Fruit fly (Drosophila melanogaster): ENCODE data around the gene CG31800.

CG31800 gene

dm6 chr2L:19019640-19020039 is 14.7 kb downstream of the CG31800 start:
- TF ChIP-seq dsf (GFP tag; optimal IDR thresholded peaks at IDR 0.05; ENCODE audit: borderline replicate concordance) (no peak), psq (GFP tag; optimal IDR thresholded peaks at IDR 0.05) (no peak), fru (GFP tag; optimal IDR thresholded peaks at IDR 0.05) (no peak), pan (optimal IDR thresholded peaks at IDR 0.05) (no peak), GATAd (GFP tag; optimal IDR thresholded peaks at IDR 0.05) (no peak), ey (GFP tag; optimal IDR thresholded peaks at IDR 0.05) (no peak), jim (GFP tag; optimal IDR thresholded peaks at IDR 0.05) (no peak), usp (GFP tag; optimal IDR thresholded peaks at IDR 0.05) (no peak), N (GFP tag; optimal IDR thresholded peaks at IDR 0.05) (no peak), dl (GFP tag; optimal IDR thresholded peaks at IDR 0.05; ENCODE audit: insufficient read depth in 1 of 2, partially characterized antibody in 2 of 2) (no peak), CG32264 (GFP tag; optimal IDR thresholded peaks at IDR 0.05) (no peak), CG9705 (GFP tag; optimal IDR thresholded peaks at IDR 0.05) (no peak), CrebA (GFP tag; optimal IDR thresholded peaks at IDR 0.05; ENCODE audit: borderline replicate concordance) (no peak), h (GFP tag; optimal IDR thresholded peaks at IDR 0.05) (no peak), brk (GFP tag; optimal IDR thresholded peaks at IDR 0.05) (no peak), woc (GFP tag; optimal IDR thresholded peaks at IDR 0.05) (no peak)

dm6 chr2L:19019160-19019592 is 15.2 kb downstream of the CG31800 start:
- TF ChIP-seq brk (GFP tag; optimal IDR thresholded peaks at IDR 0.05) = no peak
- peak in 1 of 2 experiments; percentile 6 for TF ChIP-seq foxo (GFP tag; optimal IDR thresholded peaks at IDR 0.05)

- TF ChIP-seq rgr (GFP tag; optimal IDR thresholded peaks at IDR 0.05) (no peak), Dfd (GFP tag; optimal IDR thresholded peaks at IDR 0.05) (no peak), Mio (GFP tag; optimal IDR thresholded peaks at IDR 0.05) (no peak), Myc (optimal IDR thresholded peaks at IDR 0.05) (no peak), lola (GFP tag; optimal IDR thresholded peaks at IDR 0.05) (no peak), tai (GFP tag; optimal IDR thresholded peaks at IDR 0.05) (no peak), foxo (GFP tag; optimal IDR thresholded peaks at IDR 0.05) (no peak), brk (GFP tag; optimal IDR thresholded peaks at IDR 0.05) (no peak), dmrt93B (GFP tag; optimal IDR thresholded peaks at IDR 0.05) (no peak), pan (optimal IDR thresholded peaks at IDR 0.05) (no peak), Abd-B (GFP tag; optimal IDR thresholded peaks at IDR 0.05) (no peak), h (GFP tag; optimal IDR thresholded peaks at IDR 0.05) (no peak), fru (GFP tag; optimal IDR thresholded peaks at IDR 0.05) (no peak), br (GFP tag; optimal IDR thresholded peaks at IDR 0.05) (no peak), CG9705 (GFP tag; optimal IDR thresholded peaks at IDR 0.05) (no peak), CG32264 (GFP tag; optimal IDR thresholded peaks at IDR 0.05) (no peak), N (GFP tag; optimal IDR thresholded peaks at IDR 0.05) (no peak)
Measured at dm6 chr2L:19018266-19018665, 16.1 kb downstream of the CG31800 start.

- TF ChIP-seq Rel (GFP tag; optimal IDR thresholded peaks at IDR 0.05) (no peak), Rel (tag; optimal IDR thresholded peaks at IDR 0.05) (no peak), N (GFP tag; optimal IDR thresholded peaks at IDR 0.05) (no peak), h (GFP tag; optimal IDR thresholded peaks at IDR 0.05) (no peak), tai (GFP tag; optimal IDR thresholded peaks at IDR 0.05) (no peak), lola (GFP tag; optimal IDR thresholded peaks at IDR 0.05) (no peak), rgr (GFP tag; optimal IDR thresholded peaks at IDR 0.05) (no peak), ey (GFP tag; optimal IDR thresholded peaks at IDR 0.05) (no peak), woc (GFP tag; optimal IDR thresholded peaks at IDR 0.05) (no peak), Myc (optimal IDR thresholded peaks at IDR 0.05) (no peak), dsf (GFP tag; optimal IDR thresholded peaks at IDR 0.05; ENCODE audit: borderline replicate concordance) (no peak), Hr78 (GFP tag; optimal IDR thresholded peaks at IDR 0.05) (no peak)
Measured at dm6 chr2L:19017060-19017459, 17.3 kb downstream of the CG31800 start.

- no peak for TF ChIP-seq rgr (GFP tag; optimal IDR thresholded peaks at IDR 0.05)
- no peak for TF ChIP-seq psq (GFP tag; optimal IDR thresholded peaks at IDR 0.05)
- no peak for TF ChIP-seq CG32264 (GFP tag; optimal IDR thresholded peaks at IDR 0.05)
- no peak for TF ChIP-seq Jra (GFP tag; optimal IDR thresholded peaks at IDR 0.05)
- TF ChIP-seq woc (GFP tag; optimal IDR thresholded peaks at IDR 0.05) = no peak
- no peak for TF ChIP-seq brk (GFP tag; optimal IDR thresholded peaks at IDR 0.05)
- TF ChIP-seq br (GFP tag; optimal IDR thresholded peaks at IDR 0.05) = no peak
- no peak for TF ChIP-seq h (GFP tag; optimal IDR thresholded peaks at IDR 0.05)
- TF ChIP-seq sage (GFP tag; optimal IDR thresholded peaks at IDR 0.05) = no peak
- TF ChIP-seq Hnf4 (GFP tag; optimal IDR thresholded peaks at IDR 0.05) = no peak
- no peak for TF ChIP-seq Dif (GFP tag; optimal IDR thresholded peaks at IDR 0.05; ENCODE audit: partially characterized antibody)
- TF ChIP-seq Hr78 (GFP tag; optimal IDR thresholded peaks at IDR 0.05) = no peak
- no peak for TF ChIP-seq usp (GFP tag; optimal IDR thresholded peaks at IDR 0.05)
- TF ChIP-seq foxo (GFP tag; optimal IDR thresholded peaks at IDR 0.05) = no peak
- no peak for TF ChIP-seq Hr83 (GFP tag; optimal IDR thresholded peaks at IDR 0.05; ENCODE audit: poor library complexity, severe bottlenecking)
- no peak for TF ChIP-seq Mio (GFP tag; optimal IDR thresholded peaks at IDR 0.05)
- TF ChIP-seq Sp1 (GFP tag; optimal IDR thresholded peaks at IDR 0.05) = no peak
- TF ChIP-seq N (GFP tag; optimal IDR thresholded peaks at IDR 0.05) = no peak
- no peak for TF ChIP-seq HLH106 (tag; optimal IDR thresholded peaks at IDR 0.05)
- TF ChIP-seq CrebA (GFP tag; optimal IDR thresholded peaks at IDR 0.05; ENCODE audit: borderline replicate concordance) = no peak
Measured at dm6 chr2L:19015628-19016027, 18.7 kb downstream of the CG31800 start.

Data from whole organism, wandering third instar larva.